Fruit fly (Drosophila melanogaster) S2 (cell line): ENCODE data around the gene CG6163.

Experiments used
- CG8478 ChIP-seq: fragments of >200 bp; optimal IDR thresholded peaks from 2 replicates; lab custom pipeline; 2018
- CTCF ChIP-seq, 2 experiments: fragments of >200 bp; optimal IDR thresholded peaks; 2 replicates each; lab custom pipeline; 2018

DNA sequence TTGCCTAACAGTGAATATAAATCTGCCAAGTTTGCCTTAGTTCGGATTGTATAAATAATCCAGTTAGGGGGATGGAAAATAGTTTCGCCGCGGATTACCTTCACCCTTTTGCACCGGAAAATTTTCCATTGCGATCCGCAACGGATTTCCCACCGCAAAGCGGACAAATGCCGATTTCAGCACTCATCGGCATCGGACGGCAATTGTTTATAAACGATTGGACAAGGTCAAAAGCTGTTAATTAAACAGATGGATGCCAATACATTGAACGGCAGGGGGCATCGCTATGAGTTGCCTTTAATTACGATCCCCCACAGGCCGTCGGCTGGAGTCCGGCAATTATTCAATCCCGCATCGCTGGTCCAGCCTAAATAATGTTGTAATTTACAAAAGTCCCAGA lies 22.8 kb downstream of the CG6163 start:
- TF ChIP-seq CTCF (optimal IDR thresholded peaks at IDR 0.05; lab: Kevin White, UChicago) (no peak), CG8478 (lab: Kevin White, UChicago) (no peak)
